Worm (Caenorhabditis elegans) whole organism, midembryonic: Measurements from ENCODE around the gene C24H12.8.

Experiments used
- T22C8.4 ChIP-seq: fragments of 200-800 bp; sonication (Bioruptor generic); IDR thresholded peaks from 2 replicates; pipeline ENCODE4 v1.3.6; 2022; ENCODE audit warnings: missing genetic modification characterization, missing compliant biosample characterization
- cog-1 ChIP-seq: sonication (generic microtip); optimal IDR thresholded peaks from 2 replicates; lab custom pipeline; 2016; ENCODE audit warnings: missing genetic modification characterization, missing compliant biosample characterization
- flt-1 ChIP-seq: fragments of 200-800 bp; sonication (Bioruptor generic); IDR thresholded peaks from 2 replicates; pipeline ENCODE4 v1.3.6; 2022; ENCODE audit warnings: missing genetic modification characterization, missing compliant biosample characterization
- klf-2 ChIP-seq: fragments of 200-800 bp; sonication (Bioruptor generic); conservative IDR thresholded peaks from 2 replicates; pipeline ENCODE4 v1.3.6; 2022; ENCODE audit warnings: missing genetic modification reagents, missing genetic modification characterization, missing compliant biosample characterization
- med-1 ChIP-seq: sonication (generic microtip); optimal IDR thresholded peaks from 2 replicates; lab custom pipeline; 2017; ENCODE audit warnings: missing genetic modification characterization, mild to moderate bottlenecking, missing compliant biosample characterization, antibody characterized with exemption, missing genetic modification reagents; ENCODE audit not compliant: insufficient read depth
- ref-1 ChIP-seq: fragments of 200-800 bp; sonication (Bioruptor generic); conservative IDR thresholded peaks from 2 replicates; pipeline ENCODE4 v1.3.6; 2022; ENCODE audit warnings: missing genetic modification reagents, missing genetic modification characterization, missing compliant biosample characterization
- tab-1 ChIP-seq: fragments of 200-800 bp; sonication (Bioruptor generic); IDR thresholded peaks from 2 replicates; pipeline ENCODE4 v1.3.6; 2022; ENCODE audit warnings: missing genetic modification characterization, missing compliant biosample characterization
- ztf-23 ChIP-seq: fragments of 200-800 bp; sonication (Bioruptor generic); IDR thresholded peaks from 2 replicates; pipeline ENCODE4 v1.3.6; 2022; ENCODE audit warnings: missing genetic modification reagents, missing genetic modification characterization, missing compliant biosample characterization
- ztf-29 ChIP-seq: fragments of 200-800 bp; sonication (Bioruptor generic); IDR thresholded peaks from 2 replicates; pipeline ENCODE4 v1.3.6; 2022; ENCODE audit warnings: missing genetic modification reagents, missing genetic modification characterization, missing compliant biosample characterization

ce11 chrII:437279-437678 is 14.3 kb upstream of the C24H12.8 start:
- TF ChIP-seq med-1 (GFP tag; lab: Kevin White, UChicago): no peak
- no peak for TF ChIP-seq ztf-23 (GFP tag; lab: Robert Waterston, UW)
- no peak for TF ChIP-seq ztf-29 (GFP tag; lab: Robert Waterston, UW)
- no peak for TF ChIP-seq tab-1 (GFP tag; lab: Robert Waterston, UW)
- no peak for TF ChIP-seq ref-1 (GFP tag; lab: Robert Waterston, UW)
- no peak for TF ChIP-seq flt-1 (GFP tag; lab: Robert Waterston, UW)
- no peak for TF ChIP-seq T22C8.4 (GFP tag; lab: Robert Waterston, UW)
- no peak for TF ChIP-seq cog-1 (tag; lab: Kevin White, UChicago)
- TF ChIP-seq klf-2 (GFP tag; lab: Robert Waterston, UW): no peak
